Worm (Caenorhabditis elegans): Measurements from ENCODE around the gene C14B1.12.

The C14B1.12 gene

ce11 chrIII:3765460-3765859 lies 40.7 kb upstream of the C14B1.12 start, which contains the start of gene C44F1.1:
Gene C44F1.1 (minus strand): TSS chrIII:3765560.
- no peak for TF ChIP-seq ztf-11 (tag; optimal IDR thresholded peaks at IDR 0.05)
- no peak for TF ChIP-seq sma-9 (GFP tag; optimal IDR thresholded peaks at IDR 0.05)
- no peak for TF ChIP-seq sma-9 (tag; optimal IDR thresholded peaks at IDR 0.05)
- no peak for TF ChIP-seq elt-3 (tag; optimal IDR thresholded peaks at IDR 0.05)
- no peak for TF ChIP-seq unc-55 (GFP tag; optimal IDR thresholded peaks at IDR 0.05)
- TF ChIP-seq fos-1 (tag; optimal IDR thresholded peaks at IDR 0.05) = no peak
- TF ChIP-seq Y55F3AM.14 (GFP tag; optimal IDR thresholded peaks at IDR 0.05) = no peak
- TF ChIP-seq ztf-1 (GFP tag; conservative IDR thresholded peaks at IDR 0.05) = no peak
- TF ChIP-seq sem-4 (tag; optimal IDR thresholded peaks at IDR 0.05) = no peak
- TF ChIP-seq nhr-23 (tag; optimal IDR thresholded peaks at IDR 0.05) = no peak
- TF ChIP-seq nhr-10 (tag; optimal IDR thresholded peaks at IDR 0.05) = no peak
- no peak for TF ChIP-seq mab-5 (tag; optimal IDR thresholded peaks at IDR 0.05)
- TF ChIP-seq egl-27 (tag; optimal IDR thresholded peaks at IDR 0.05) = no peak
- TF ChIP-seq ZK546.5 (tag; optimal IDR thresholded peaks at IDR 0.05) = no peak
- TF ChIP-seq mbf-1 (tag; optimal IDR thresholded peaks at IDR 0.05) = no peak
- TF ChIP-seq ama-1 (optimal IDR thresholded peaks at IDR 0.05) = no peak
- TF ChIP-seq dmd-4 (tag; optimal IDR thresholded peaks at IDR 0.05) = no peak
- no peak for TF ChIP-seq alr-1 (tag; optimal IDR thresholded peaks at IDR 0.05)

- no peak for TF ChIP-seq nhr-237 (tag; optimal IDR thresholded peaks at IDR 0.05)
- no peak for TF ChIP-seq ZK546.5 (tag; optimal IDR thresholded peaks at IDR 0.05)
- no peak for TF ChIP-seq peb-1 (tag; optimal IDR thresholded peaks at IDR 0.05)
- TF ChIP-seq snpc-4 (tag; optimal IDR thresholded peaks at IDR 0.05) = peak; percentile 13
- TF ChIP-seq lin-11 (tag; optimal IDR thresholded peaks at IDR 0.05) = no peak
- no peak for TF ChIP-seq sem-4 (tag; optimal IDR thresholded peaks at IDR 0.05)
Observed at ce11 chrIII:3764584-3764983, 39.8 kb upstream of the C14B1.12 start.

- TF ChIP-seq egl-27 (tag; optimal IDR thresholded peaks at IDR 0.05) = no peak
- TF ChIP-seq fos-1 (tag; optimal IDR thresholded peaks at IDR 0.05) = peak; percentile 87
Observed at ce11 chrIII:3764043-3764442, 39.3 kb upstream of the C14B1.12 start.

- TF ChIP-seq Y55F3AM.14 (GFP tag; optimal IDR thresholded peaks at IDR 0.05) (no peak), sem-4 (tag; optimal IDR thresholded peaks at IDR 0.05) (no peak), crh-2 (tag; optimal IDR thresholded peaks at IDR 0.05) (no peak), nhr-10 (tag; optimal IDR thresholded peaks at IDR 0.05) (no peak), zag-1 (tag; optimal IDR thresholded peaks at IDR 0.05) (no peak), lin-11 (tag; optimal IDR thresholded peaks at IDR 0.05) (no peak), fos-1 (tag; optimal IDR thresholded peaks at IDR 0.05) (no peak), peb-1 (tag; optimal IDR thresholded peaks at IDR 0.05) (no peak), unc-39 (tag; optimal IDR thresholded peaks at IDR 0.05) (no peak), R02D3.7 (tag; optimal IDR thresholded peaks at IDR 0.05) (no peak), unc-62 (GFP tag; optimal IDR thresholded peaks at IDR 0.05) (no peak), ama-1 (optimal IDR thresholded peaks at IDR 0.05) (no peak), unc-55 (GFP tag; optimal IDR thresholded peaks at IDR 0.05) (no peak), nhr-11 (tag; optimal IDR thresholded peaks at IDR 0.05) (no peak), ztf-1 (GFP tag; conservative IDR thresholded peaks at IDR 0.05) (no peak), snpc-4 (tag; optimal IDR thresholded peaks at IDR 0.05) (no peak), ceh-82 (tag; optimal IDR thresholded peaks at IDR 0.05) (no peak)
Observed at ce11 chrIII:3759312-3759711, 34.5 kb upstream of the C14B1.12 start, which contains the start of gene arcp-1. Gene arcp-1 (minus strand): TSS chrIII:3759412.

ce11 chrIII:3745138-3745537 lies 20.4 kb upstream of the C14B1.12 start, which contains the start of gene lin-48:
Gene lin-48 (plus strand): TSS chrIII:3745438.
- TF ChIP-seq ceh-16 (tag; optimal IDR thresholded peaks at IDR 0.05) (no peak), ztf-1 (GFP tag; conservative IDR thresholded peaks at IDR 0.05) (no peak), ZK546.5 (tag; optimal IDR thresholded peaks at IDR 0.05) (no peak), nhr-10 (tag; optimal IDR thresholded peaks at IDR 0.05) (no peak), nhr-23 (tag; optimal IDR thresholded peaks at IDR 0.05) (no peak), lsy-2 (tag; optimal IDR thresholded peaks at IDR 0.05) (no peak), C34F6.9 (tag; optimal IDR thresholded peaks at IDR 0.05) (no peak), mab-5 (tag; optimal IDR thresholded peaks at IDR 0.05) (no peak), elt-1 (tag; optimal IDR thresholded peaks at IDR 0.05) (no peak), alr-1 (tag; optimal IDR thresholded peaks at IDR 0.05) (no peak), sma-9 (GFP tag; optimal IDR thresholded peaks at IDR 0.05) (no peak), sma-9 (tag; optimal IDR thresholded peaks at IDR 0.05) (no peak), elt-3 (tag; optimal IDR thresholded peaks at IDR 0.05) (no peak), nhr-11 (tag; optimal IDR thresholded peaks at IDR 0.05) (no peak), egl-27 (tag; optimal IDR thresholded peaks at IDR 0.05) (no peak), gmeb-1 (tag; optimal IDR thresholded peaks at IDR 0.05) (no peak)

All from whole organism, L2 larva.